Fruit fly (Drosophila melanogaster) whole organism, pupa: ENCODE results near the gene Cp7Fb.

Source experiments
- CG12605 ChIP-seq: fragments of 200-800 bp; sonication (Bioruptor generic); IDR thresholded peaks from 2 replicates; pipeline ENCODE4 v1.3.6; 2022; ENCODE audit warnings: missing biosample characterization, missing genetic modification characterization
- CG13204 ChIP-seq: fragments of 200-800 bp; sonication (Bioruptor generic); optimal IDR thresholded peaks from 2 replicates; lab custom pipeline; 2018; ENCODE audit warnings: missing biosample characterization, mild to moderate bottlenecking, missing genetic modification characterization, moderate library complexity
- CG14655 ChIP-seq: fragments of 200-800 bp; sonication (Bioruptor generic); optimal IDR thresholded peaks from 3 replicates; lab custom pipeline; 2017; ENCODE audit warnings: mild to moderate bottlenecking, missing biosample characterization, missing genetic modification reagents, missing genetic modification characterization
- CG15710 ChIP-seq: fragments of 200-800 bp; sonication (Bioruptor generic); optimal IDR thresholded peaks from 2 replicates; lab custom pipeline; 2018; ENCODE audit warnings: missing biosample characterization, mild to moderate bottlenecking, missing genetic modification characterization, moderate library complexity
- CG4496 ChIP-seq: fragments of 200-800 bp; sonication (Bioruptor generic); IDR thresholded peaks from 3 replicates; pipeline ENCODE4 v1.3.6; 2022; ENCODE audit warnings: missing biosample characterization, missing genetic modification characterization
- CG8301 ChIP-seq: fragments of 200-800 bp; sonication (Bioruptor generic); optimal IDR thresholded peaks from 2 replicates; lab custom pipeline; 2018; ENCODE audit warnings: missing biosample characterization, mild to moderate bottlenecking, missing genetic modification characterization
- EcR ChIP-seq: fragments of 200-800 bp; sonication (Bioruptor generic); optimal IDR thresholded peaks from 3 replicates; lab custom pipeline; 2019; ENCODE audit warnings: missing biosample characterization, missing genetic modification characterization, mild to moderate bottlenecking, moderate library complexity, missing genetic modification reagents
- Ets98B ChIP-seq: fragments of 200-800 bp; sonication (Bioruptor generic); IDR thresholded peaks from 2 replicates; pipeline ENCODE4 v1.3.6; 2022; ENCODE audit warnings: missing biosample characterization, missing genetic modification characterization
- Pif1A ChIP-seq: fragments of 200-800 bp; sonication (Bioruptor generic); optimal IDR thresholded peaks from 3 replicates; lab custom pipeline; 2016; ENCODE audit warnings: missing biosample characterization, missing genetic modification characterization
- Snoo ChIP-seq: fragments of 200-800 bp; sonication (Bioruptor generic); optimal IDR thresholded peaks from 3 replicates; lab custom pipeline; 2017; ENCODE audit warnings: missing biosample characterization, mild to moderate bottlenecking, missing genetic modification characterization, inconsistent platforms
- fd96Ca ChIP-seq: fragments of 200-800 bp; sonication (Bioruptor generic); IDR thresholded peaks from 3 replicates; pipeline ENCODE4 v1.3.6; 2022; ENCODE audit warnings: missing biosample characterization, missing genetic modification characterization
- gl ChIP-seq: fragments of 200-800 bp; sonication (Bioruptor generic); optimal IDR thresholded peaks from 2 replicates; lab custom pipeline; 2018; ENCODE audit warnings: missing biosample characterization, mild to moderate bottlenecking, missing genetic modification characterization
- rn ChIP-seq: fragments of 200-800 bp; sonication (Bioruptor generic); IDR thresholded peaks from 2 replicates; pipeline ENCODE4 v1.3.6; 2022; ENCODE audit warnings: missing biosample characterization, missing genetic modification characterization

DNA sequence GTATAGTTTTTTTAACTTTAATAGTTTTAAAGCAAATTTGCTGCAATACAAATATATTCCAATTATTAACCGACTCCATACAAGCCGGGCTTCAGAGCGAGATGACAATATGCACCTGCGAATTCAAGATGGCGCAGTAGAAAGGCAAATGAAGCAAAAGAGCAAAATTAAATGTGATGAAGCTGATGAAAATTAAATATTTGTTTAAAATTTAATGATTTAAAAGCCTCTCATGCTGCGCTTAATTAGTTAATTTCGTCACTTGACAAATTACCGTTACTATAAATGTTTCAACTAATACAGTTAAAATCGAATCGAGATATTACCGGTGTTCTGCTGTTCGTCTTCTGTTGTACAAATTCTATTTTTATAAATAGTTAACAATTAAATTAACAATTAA is 15.4 kb downstream of the Cp7Fb start, which contains the start of gene CG33181:
- no peak for TF ChIP-seq Pif1A (GFP tag; lab: Kevin White, UChicago)
- TF ChIP-seq CG8301 (tag; lab: Kevin White, UChicago): no peak
- TF ChIP-seq CG12605 (GFP tag; lab: Robert Waterston, UW): no peak
- TF ChIP-seq CG4496 (GFP tag; lab: Robert Waterston, UW): no peak
- TF ChIP-seq Ets98B (GFP tag; lab: Robert Waterston, UW): no peak
- TF ChIP-seq EcR (GFP tag; lab: Kevin White, UChicago): no peak
- no peak for TF ChIP-seq CG13204 (GFP tag; lab: Kevin White, UChicago)
- no peak for TF ChIP-seq fd96Ca (GFP tag; lab: Robert Waterston, UW)
- no peak for TF ChIP-seq gl
- no peak for TF ChIP-seq CG14655 (GFP tag; lab: Kevin White, UChicago)
- TF ChIP-seq rn (GFP tag; lab: Robert Waterston, UW): no peak
- no peak for TF ChIP-seq Snoo (tag; lab: Kevin White, UChicago)
- no peak for TF ChIP-seq CG15710
